In genomic region chrIII:7277228-7277627, ce11 we compare ENCODE assay signal across 5 worm cellular contexts.
TF ChIP-seq lines count a peak whose summit lies in the region.

spot-1 (minus strand) TSS chrIII:7277274.
B0361.11 (plus strand) TSS chrIII:7277599.

TF ChIP-seq in whole organism, L1 larva, 84 proteins besides CTCF, POLR2A, EP300 and RAD21 (continued from another document and continues in another):
- TF ChIP-seq dsc-1 (tag; optimal IDR thresholded peaks at IDR 0.05; lab: Kevin White, UChicago) (peak; percentile 67), ceh-82 (tag; optimal IDR thresholded peaks at IDR 0.05; lab: Kevin White, UChicago) (peak; percentile 23 to 58 (median 50)), grh-1 (GFP tag; IDR thresholded peaks at IDR 0.05; lab: Robert Waterston, UW) (peak; percentile 43), lin-13 (GFP tag; optimal IDR thresholded peaks at IDR 0.05; lab: Kevin White, UChicago) (peak; percentile 53), ceh-63 (GFP tag; optimal IDR thresholded peaks at IDR 0.05; lab: Kevin White, UChicago) (no peak), nhr-47 (tag; optimal IDR thresholded peaks at IDR 0.05; lab: Kevin White, UChicago) (peak; percentile 77), jun-1 (tag; optimal IDR thresholded peaks at IDR 0.05; lab: Kevin White, UChicago) (peak; percentile 32), tbx-2 (tag; optimal IDR thresholded peaks at IDR 0.05; lab: Kevin White, UChicago) (peak; percentile 69), egl-13 (tag; optimal IDR thresholded peaks at IDR 0.05; lab: Kevin White, UChicago) (peak; percentile 22), rnt-1 (tag; optimal IDR thresholded peaks at IDR 0.05; lab: Kevin White, UChicago) (peak; percentile 76), F16B12.6 (tag; optimal IDR thresholded peaks at IDR 0.05; lab: Kevin White, UChicago) (peak; percentile 34), lin-15B (tag; optimal IDR thresholded peaks at IDR 0.05; lab: Kevin White, UChicago) (peak; percentile 53), lin-35 (GFP tag; optimal IDR thresholded peaks at IDR 0.05; lab: Kevin White, UChicago) (peak; percentile 96 to 99), nhr-90 (tag; optimal IDR thresholded peaks at IDR 0.05; lab: Kevin White, UChicago; ENCODE audit: poor library complexity) (peak; percentile 52), swsn-7 (tag; optimal IDR thresholded peaks at IDR 0.05; lab: Kevin White, UChicago) (peak; percentile 57), mab-9 (GFP tag; IDR thresholded peaks at IDR 0.05; lab: Robert Waterston, UW) (no peak), blmp-1 (tag; optimal IDR thresholded peaks at IDR 0.05; lab: Kevin White, UChicago) (peak; percentile 55), lsy-2 (tag; optimal IDR thresholded peaks at IDR 0.05; lab: Kevin White, UChicago) (peak; percentile 78 to 89), nhr-76 (tag; optimal IDR thresholded peaks at IDR 0.05; lab: Kevin White, UChicago) (no peak), hpl-2 (GFP tag; optimal IDR thresholded peaks at IDR 0.05; lab: Kevin White, UChicago) (no peak), pax-3 (tag; optimal IDR thresholded peaks at IDR 0.05; lab: Kevin White, UChicago) (no peak), lin-14 (GFP tag; optimal IDR thresholded peaks at IDR 0.05; lab: Kevin White, UChicago) (peak; percentile 62), aly-2 (tag; optimal IDR thresholded peaks at IDR 0.05; lab: Kevin White, UChicago) (no peak), nhr-12 (tag; optimal IDR thresholded peaks at IDR 0.05; lab: Kevin White, UChicago) (no peak), hlh-17 (GFP tag; optimal IDR thresholded peaks at IDR 0.05; lab: Kevin White, UChicago; ENCODE audit: borderline replicate concordance) (no peak), nhr-85 (tag; lab: Kevin White, UChicago) (peak; percentile 83)

TF ChIP-seq in whole organism, L2 larva, 48 proteins besides CTCF, POLR2A, EP300 and RAD21 (continued from another document):
- TF ChIP-seq crh-2 (tag; optimal IDR thresholded peaks at IDR 0.05; lab: Kevin White, UChicago) = peak; percentile 58
- TF ChIP-seq lin-13 (GFP tag; optimal IDR thresholded peaks at IDR 0.05; lab: Kevin White, UChicago) = peak; percentile 59
- TF ChIP-seq blmp-1 (tag; optimal IDR thresholded peaks at IDR 0.05; lab: Kevin White, UChicago; ENCODE audit: insufficient read depth) = peak; percentile 32
- peak; percentile 39 for TF ChIP-seq sma-9 (GFP tag; optimal IDR thresholded peaks at IDR 0.05; lab: Kevin White, UChicago)
- no peak for TF ChIP-seq sma-9 (tag; optimal IDR thresholded peaks at IDR 0.05; lab: Kevin White, UChicago)
- peak; percentile 36 for TF ChIP-seq nhr-129 (tag; optimal IDR thresholded peaks at IDR 0.05; lab: Kevin White, UChicago)
- TF ChIP-seq nhr-6 (tag; optimal IDR thresholded peaks at IDR 0.05; lab: Kevin White, UChicago) = peak; percentile 6
- peak; percentile 28 for TF ChIP-seq nhr-25 (tag; optimal IDR thresholded peaks at IDR 0.05; lab: Kevin White, UChicago)

TF ChIP-seq in whole organism, L3 larva, 47 proteins besides CTCF, POLR2A, EP300 and RAD21 (continued from another document):
- TF ChIP-seq R02D3.7 (tag; optimal IDR thresholded peaks at IDR 0.05; lab: Kevin White, UChicago) = peak; percentile 50
- TF ChIP-seq elt-2 (tag; optimal IDR thresholded peaks at IDR 0.05; lab: Kevin White, UChicago) = peak; percentile 15
- peak; percentile 14 for TF ChIP-seq egl-5 (tag; optimal IDR thresholded peaks at IDR 0.05; lab: Kevin White, UChicago)
- peak; percentile 81 for TF ChIP-seq pha-4 (tag; optimal IDR thresholded peaks at IDR 0.05; lab: Kevin White, UChicago)
- TF ChIP-seq snpc-4 (tag; optimal IDR thresholded peaks at IDR 0.05; lab: Kevin White, UChicago) = peak; percentile 60
- peak; percentile 54 for TF ChIP-seq skn-1 (tag; optimal IDR thresholded peaks at IDR 0.05; lab: Kevin White, UChicago)
- TF ChIP-seq nhr-25 (tag; optimal IDR thresholded peaks at IDR 0.05; lab: Kevin White, UChicago) = peak; percentile 13

TF ChIP-seq in whole organism, L4 larva, 104 proteins besides CTCF, POLR2A, EP300 and RAD21 (continued from another document):
- no peak for TF ChIP-seq unc-130 (GFP tag; optimal IDR thresholded peaks at IDR 0.05; lab: Kevin White, UChicago)
- peak; percentile 81 for TF ChIP-seq nhr-6 (tag; optimal IDR thresholded peaks at IDR 0.05; lab: Kevin White, UChicago)
- TF ChIP-seq daf-16 (GFP tag; optimal IDR thresholded peaks at IDR 0.05; lab: Kevin White, UChicago) = no peak
- TF ChIP-seq daf-16 (tag; optimal IDR thresholded peaks at IDR 0.05; lab: Kevin White, UChicago) = peak; percentile 28
- no peak for TF ChIP-seq nhr-237 (tag; optimal IDR thresholded peaks at IDR 0.05; lab: Kevin White, UChicago)
- no peak for TF ChIP-seq sdz-12 (GFP tag; optimal IDR thresholded peaks at IDR 0.05; lab: Kevin White, UChicago)
- TF ChIP-seq dpl-1 (GFP tag; optimal IDR thresholded peaks at IDR 0.05; lab: Kevin White, UChicago) = peak; percentile 96
- peak in 1 of 2 experiments; percentile 30 for TF ChIP-seq unc-62 (GFP tag; optimal IDR thresholded peaks at IDR 0.05 in 1 of 2; lab: Kevin White, UChicago)
- TF ChIP-seq unc-62 (tag; optimal IDR thresholded peaks at IDR 0.05; lab: Kevin White, UChicago) = no peak
- 0 out of 2 replicates have a peak, but pooled peaks have one; percentile 9 for TF ChIP-seq hmg-1.1 (GFP tag; IDR thresholded peaks at IDR 0.05; lab: Robert Waterston, UW)
- TF ChIP-seq dve-1 (tag; optimal IDR thresholded peaks at IDR 0.05; lab: Kevin White, UChicago; ENCODE audit: insufficient read depth) = peak; percentile 52
- TF ChIP-seq mes-2 (tag; optimal IDR thresholded peaks at IDR 0.05; lab: Kevin White, UChicago; ENCODE audit: poor library complexity, severe bottlenecking) = peak; percentile 63
TF ChIP-seq in whole organism, L4 larva: peak in this region for 15.

TF ChIP-seq in whole organism, mixed stage, embryonic, 35 proteins besides CTCF, POLR2A, EP300 and RAD21 (continued from another document):
- no peak for TF ChIP-seq tbx-8 (GFP tag; optimal IDR thresholded peaks at IDR 0.05; lab: Kevin White, UChicago)
- no peak for TF ChIP-seq elt-1 (tag; optimal IDR thresholded peaks at IDR 0.05; lab: Kevin White, UChicago; ENCODE audit: borderline replicate concordance, insufficient read depth)
- TF ChIP-seq drap-1 (GFP tag; optimal IDR thresholded peaks at IDR 0.05; lab: Kevin White, UChicago) = no peak
- no peak for TF ChIP-seq ztf-11 (tag; optimal IDR thresholded peaks at IDR 0.05; lab: Kevin White, UChicago)
- TF ChIP-seq sem-2 (GFP tag; optimal IDR thresholded peaks at IDR 0.05; lab: Kevin White, UChicago) = no peak
- TF ChIP-seq ceh-39 (tag; optimal IDR thresholded peaks at IDR 0.05; lab: Kevin White, UChicago) = peak; percentile 45
- TF ChIP-seq lsy-2 (tag; optimal IDR thresholded peaks at IDR 0.05; lab: Kevin White, UChicago) = peak; percentile 75
- TF ChIP-seq flh-1 (GFP tag; optimal IDR thresholded peaks at IDR 0.05; lab: Kevin White, UChicago) = no peak
- no peak for TF ChIP-seq ceh-83 (GFP tag; optimal IDR thresholded peaks at IDR 0.05; lab: Kevin White, UChicago)
- no peak for TF ChIP-seq ham-2 (GFP tag; optimal IDR thresholded peaks at IDR 0.05; lab: Kevin White, UChicago)
- TF ChIP-seq lin-13 (tag; optimal IDR thresholded peaks at IDR 0.05; lab: Kevin White, UChicago) = no peak
- TF ChIP-seq M03D4.4 (tag; optimal IDR thresholded peaks at IDR 0.05; lab: Kevin White, UChicago) = no peak
- no peak for TF ChIP-seq bed-3 (GFP tag; optimal IDR thresholded peaks at IDR 0.05; lab: Kevin White, UChicago)
- TF ChIP-seq nhr-2 (tag; optimal IDR thresholded peaks at IDR 0.05; lab: Kevin White, UChicago) = no peak
- no peak for TF ChIP-seq cnd-1 (tag; optimal IDR thresholded peaks at IDR 0.05; lab: Kevin White, UChicago)
- TF ChIP-seq pha-4 (tag; optimal IDR thresholded peaks at IDR 0.05; lab: Kevin White, UChicago) = no peak
TF ChIP-seq in whole organism, mixed stage, embryonic: peak in this region for 6.
